Fruit fly (Drosophila melanogaster): ENCODE results near the gene CG31495.

Gene CG31495

DNA sequence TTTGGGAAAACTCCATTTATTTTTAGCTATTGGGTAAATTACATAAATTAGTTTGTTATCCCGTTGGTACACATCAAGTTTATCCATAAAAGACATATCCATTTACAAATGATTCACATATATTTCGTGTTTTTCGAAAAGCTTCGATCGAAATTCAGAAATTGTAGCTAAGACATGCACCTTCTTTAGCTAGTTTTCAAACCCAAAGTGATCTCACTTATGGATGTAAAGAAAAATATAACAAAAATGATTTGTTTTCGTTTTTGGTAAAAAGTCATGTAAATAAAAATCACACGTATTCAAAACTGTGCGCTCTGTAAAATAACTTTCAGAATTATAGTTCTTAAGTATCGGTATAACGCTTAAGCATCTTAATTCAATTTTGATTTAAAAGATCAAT, 6.2 kb downstream of the CG31495 start:
- no peak for TF ChIP-seq CG8478 (optimal IDR thresholded peaks at IDR 0.05)

- TF ChIP-seq usp (GFP tag; optimal IDR thresholded peaks at IDR 0.05): no peak
- TF ChIP-seq CG8478 (optimal IDR thresholded peaks at IDR 0.05): no peak
- TF ChIP-seq pan (optimal IDR thresholded peaks at IDR 0.05): no peak
- TF ChIP-seq Dll (optimal IDR thresholded peaks at IDR 0.05): no peak
- TF ChIP-seq EcR (GFP tag; optimal IDR thresholded peaks at IDR 0.05): no peak
- no peak for TF ChIP-seq psq (optimal IDR thresholded peaks at IDR 0.05)
Observed at dm6 chr3R:13832950-13833349, 6.8 kb downstream of the CG31495 start.

DNA sequence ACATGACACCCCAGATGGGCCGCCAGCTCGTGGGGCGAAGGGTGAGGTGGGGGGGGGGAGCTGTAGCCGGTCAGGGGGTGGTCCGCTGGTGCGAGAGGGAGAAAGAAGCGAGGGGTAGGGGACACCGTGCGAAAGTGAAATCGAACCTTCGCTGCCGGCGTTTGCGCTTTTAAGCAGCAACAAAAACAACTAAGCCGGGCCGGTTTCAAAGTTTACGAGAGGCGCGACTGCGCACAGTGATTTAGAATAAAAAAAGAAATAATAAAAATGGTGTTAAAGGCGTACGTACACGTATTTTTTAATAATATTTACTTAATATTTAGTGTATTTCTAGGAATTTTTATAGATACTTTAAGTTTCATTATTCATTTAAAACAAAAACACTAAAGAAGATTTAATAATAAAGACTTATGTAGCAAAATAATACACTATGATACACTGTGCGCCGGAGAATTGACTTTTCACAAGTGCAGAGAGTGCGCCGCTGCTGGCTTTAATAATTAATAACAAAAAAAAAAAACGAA, 8.1 kb downstream of the CG31495 start:
- TF ChIP-seq EcR (GFP tag; optimal IDR thresholded peaks at IDR 0.05) (no peak), usp (GFP tag; optimal IDR thresholded peaks at IDR 0.05) (no peak), Dll (optimal IDR thresholded peaks at IDR 0.05) (no peak), CG8478 (optimal IDR thresholded peaks at IDR 0.05) (no peak)

DNA sequence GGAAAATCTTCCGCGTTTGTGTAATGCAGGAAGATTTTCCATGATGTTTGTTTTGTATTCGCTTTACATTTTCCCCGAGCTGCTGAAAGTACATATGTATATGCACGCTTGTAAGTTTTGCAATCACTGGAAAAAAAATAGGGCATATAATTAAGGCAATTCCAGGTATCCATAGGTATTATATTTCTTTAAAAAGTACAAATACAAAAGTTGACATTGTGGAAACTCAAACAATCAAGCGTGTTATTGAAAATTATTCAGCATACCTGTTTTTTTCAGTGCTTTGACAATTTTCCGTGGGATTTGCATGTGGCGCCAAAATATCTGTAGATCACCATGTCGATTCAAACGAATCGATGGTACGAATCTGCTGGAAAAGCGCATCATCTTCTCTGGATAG, 8.7 kb downstream of the CG31495 start:
- TF ChIP-seq pan (optimal IDR thresholded peaks at IDR 0.05) (no peak), Dll (optimal IDR thresholded peaks at IDR 0.05) (no peak), EcR (GFP tag; optimal IDR thresholded peaks at IDR 0.05) (no peak), psq (optimal IDR thresholded peaks at IDR 0.05) (no peak), CG8478 (optimal IDR thresholded peaks at IDR 0.05) (no peak), usp (GFP tag; optimal IDR thresholded peaks at IDR 0.05) (no peak)

dm6 chr3R:13827953-13828922, 11.5 kb downstream of the CG31495 start, which contains the start of gene Mst87F:
Mst87F (minus strand) TSS chr3R:13828008.
- TF ChIP-seq pan (optimal IDR thresholded peaks at IDR 0.05) (no peak), EcR (GFP tag; optimal IDR thresholded peaks at IDR 0.05) (peak in 1 of 2 experiments; percentile 4)

dm6 chr3R:13822602-13823220, 17.0 kb downstream of the CG31495 start:
- TF ChIP-seq EcR (GFP tag; optimal IDR thresholded peaks at IDR 0.05): no peak
- no peak for TF ChIP-seq Dll (optimal IDR thresholded peaks at IDR 0.05)
- TF ChIP-seq CG8478 (optimal IDR thresholded peaks at IDR 0.05): no peak
- TF ChIP-seq usp (GFP tag; optimal IDR thresholded peaks at IDR 0.05): no peak
- TF ChIP-seq psq (optimal IDR thresholded peaks at IDR 0.05): no peak
- no peak for TF ChIP-seq pan (optimal IDR thresholded peaks at IDR 0.05)

DNA sequence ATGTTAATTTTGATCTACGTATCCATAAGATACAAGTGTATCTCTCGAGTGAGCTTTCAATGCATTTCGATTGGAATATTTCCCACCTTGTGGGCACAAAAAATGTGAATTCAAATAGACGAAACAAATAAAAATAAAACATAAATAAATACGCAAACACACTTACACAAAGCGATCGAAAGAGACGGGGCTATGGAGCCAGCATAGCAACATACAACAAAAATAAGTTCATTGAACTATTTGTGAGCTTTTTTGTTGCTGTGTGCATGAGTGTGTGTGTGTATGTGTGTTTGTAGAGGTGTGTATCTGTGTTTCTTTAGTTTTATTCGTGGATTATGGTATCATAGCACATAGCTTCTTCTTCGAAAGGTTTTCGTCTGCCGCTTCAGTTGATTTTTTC, 19.3 kb downstream of the CG31495 start:
- no peak for TF ChIP-seq usp (GFP tag; optimal IDR thresholded peaks at IDR 0.05)
- no peak for TF ChIP-seq pan (optimal IDR thresholded peaks at IDR 0.05)
- TF ChIP-seq psq (optimal IDR thresholded peaks at IDR 0.05): no peak
- no peak for TF ChIP-seq CG8478 (optimal IDR thresholded peaks at IDR 0.05)
- TF ChIP-seq EcR (GFP tag; optimal IDR thresholded peaks at IDR 0.05): peak in 1 of 2 experiments; percentile 10
- TF ChIP-seq Dll (optimal IDR thresholded peaks at IDR 0.05): no peak

dm6 chr3R:13819037-13819436, 20.7 kb downstream of the CG31495 start:
- no peak for TF ChIP-seq CG8478 (optimal IDR thresholded peaks at IDR 0.05)
- no peak for TF ChIP-seq psq (optimal IDR thresholded peaks at IDR 0.05)
- TF ChIP-seq usp (GFP tag; optimal IDR thresholded peaks at IDR 0.05): no peak
- TF ChIP-seq pan (optimal IDR thresholded peaks at IDR 0.05): no peak

- TF ChIP-seq usp (GFP tag; optimal IDR thresholded peaks at IDR 0.05) (no peak), pan (optimal IDR thresholded peaks at IDR 0.05) (no peak), EcR (GFP tag; optimal IDR thresholded peaks at IDR 0.05) (peak in 1 of 2 experiments; percentile 28)
Observed at dm6 chr3R:13817480-13818305, 22.0 kb downstream of the CG31495 start.

dm6 chr3R:13816375-13816711, 23.4 kb downstream of the CG31495 start:
- TF ChIP-seq psq (optimal IDR thresholded peaks at IDR 0.05): no peak
- TF ChIP-seq EcR (GFP tag; optimal IDR thresholded peaks at IDR 0.05): no peak
- no peak for TF ChIP-seq CG8478 (optimal IDR thresholded peaks at IDR 0.05)
- TF ChIP-seq Dll (optimal IDR thresholded peaks at IDR 0.05): no peak

- no peak for TF ChIP-seq usp (GFP tag; optimal IDR thresholded peaks at IDR 0.05)
- peak; percentile 50 for TF ChIP-seq pan (optimal IDR thresholded peaks at IDR 0.05)
Observed at dm6 chr3R:13815566-13816374, 24.0 kb downstream of the CG31495 start.

DNA sequence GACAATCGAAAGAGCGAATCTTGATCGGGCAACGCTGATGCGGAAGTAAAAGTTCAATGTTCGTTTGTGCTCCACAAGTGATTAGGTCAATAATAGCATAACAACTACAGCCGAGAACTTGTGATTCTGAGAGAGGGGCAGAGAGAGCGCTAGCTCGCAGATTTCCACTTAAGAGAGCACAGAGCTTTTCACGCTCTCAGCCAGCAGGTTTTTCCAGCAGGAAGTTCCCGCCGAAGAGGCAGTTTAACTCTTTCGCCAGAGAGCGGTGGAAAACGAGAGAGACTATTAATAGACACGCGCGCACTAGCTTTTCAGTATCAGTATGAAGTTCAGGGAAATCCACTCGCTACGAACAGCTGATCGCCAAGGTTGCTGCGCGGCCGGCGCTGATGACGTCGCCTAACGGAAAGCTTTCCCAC, 24.7 kb downstream of the CG31495 start:
- TF ChIP-seq pan (optimal IDR thresholded peaks at IDR 0.05) (no peak), CG8478 (optimal IDR thresholded peaks at IDR 0.05) (no peak), Dll (optimal IDR thresholded peaks at IDR 0.05) (peak; percentile 26), EcR (GFP tag; optimal IDR thresholded peaks at IDR 0.05) (peak in 1 of 2 experiments; percentile 46), psq (optimal IDR thresholded peaks at IDR 0.05) (no peak), usp (GFP tag; optimal IDR thresholded peaks at IDR 0.05) (no peak)

Measured in whole organism.